Fruit fly (Drosophila melanogaster) whole organism, embryonic: ENCODE measurements around the gene CG13024.
A peak's percentile ranks its signal among the peaks of the same experiment; 100 is the strongest.

ENCODE experiments used
- B-H1 ChIP-seq: fragments of 200-800 bp; sonication (Bioruptor generic); IDR thresholded peaks from 3 replicates; pipeline ENCODE4 v1.3.6; 2022; ENCODE audit warnings: missing biosample characterization, missing genetic modification characterization
- CG10462 ChIP-seq: fragments of 200-800 bp; sonication (Bioruptor generic); optimal IDR thresholded peaks from 2 replicates; lab custom pipeline; 2016; ENCODE audit warnings: missing biosample characterization, missing genetic modification characterization
- CG11093 ChIP-seq: fragments of 200-800 bp; sonication (Bioruptor generic); IDR thresholded peaks from 3 replicates; pipeline ENCODE4 v1.3.6; 2022; ENCODE audit warnings: missing biosample characterization, missing genetic modification characterization
- CG15601 ChIP-seq: fragments of 200-800 bp; sonication (Bioruptor generic); optimal IDR thresholded peaks from 3 replicates; lab custom pipeline; 2019; ENCODE audit warnings: missing biosample characterization, mild to moderate bottlenecking, missing genetic modification characterization, moderate library complexity
- CG15696 ChIP-seq: fragments of 200-800 bp; sonication (Bioruptor generic); optimal IDR thresholded peaks from 2 replicates; lab custom pipeline; 2019; ENCODE audit warnings: missing biosample characterization, mild to moderate bottlenecking, missing genetic modification characterization, moderate library complexity
- CG16863 ChIP-seq: fragments of 200-800 bp; sonication (Bioruptor generic); optimal IDR thresholded peaks from 3 replicates; lab custom pipeline; 2016; ENCODE audit warnings: missing biosample characterization, missing genetic modification characterization
- CG17361 ChIP-seq: fragments of 200-800 bp; sonication (Bioruptor generic); IDR thresholded peaks from 3 replicates; pipeline ENCODE4 v1.3.6; 2022; ENCODE audit warnings: missing biosample characterization, missing genetic modification characterization
- CG17912 ChIP-seq: fragments of 200-800 bp; sonication (Bioruptor generic); optimal IDR thresholded peaks from 2 replicates; lab custom pipeline; 2018; ENCODE audit warnings: missing biosample characterization, mild to moderate bottlenecking, missing genetic modification characterization
- CG18764 ChIP-seq: fragments of 200-800 bp; sonication (Bioruptor generic); optimal IDR thresholded peaks from 3 replicates; lab custom pipeline; 2016; ENCODE audit warnings: missing biosample characterization, missing genetic modification characterization
- CG2712 ChIP-seq: fragments of 200-800 bp; optimal IDR thresholded peaks from 3 replicates; lab custom pipeline; 2019; ENCODE audit warnings: missing biosample characterization, mild to moderate bottlenecking, missing genetic modification characterization, moderate library complexity
- CG3407 ChIP-seq: fragments of 200-800 bp; sonication (Bioruptor generic); optimal IDR thresholded peaks from 2 replicates; lab custom pipeline; 2018; ENCODE audit warnings: missing biosample characterization, mild to moderate bottlenecking, missing genetic modification characterization
- CG6654 ChIP-seq: fragments of 200-800 bp; sonication (Bioruptor generic); optimal IDR thresholded peaks from 2 replicates; lab custom pipeline; 2017; ENCODE audit warnings: missing biosample characterization, mild to moderate bottlenecking, missing genetic modification characterization
- CG6689 ChIP-seq: fragments of 200-800 bp; sonication (Bioruptor generic); IDR thresholded peaks from 2 replicates; pipeline ENCODE4 v1.3.6; 2022; ENCODE audit warnings: missing biosample characterization, missing genetic modification characterization
- CG7745 ChIP-seq: fragments of 200-800 bp; sonication (Bioruptor generic); optimal IDR thresholded peaks from 2 replicates; lab custom pipeline; 2018; ENCODE audit warnings: missing biosample characterization, mild to moderate bottlenecking, missing genetic modification characterization, moderate library complexity
- CG7786 ChIP-seq: fragments of 200-800 bp; sonication (Bioruptor generic); optimal IDR thresholded peaks from 2 replicates; lab custom pipeline; 2016; ENCODE audit warnings: missing biosample characterization, missing genetic modification characterization
- CG8281 ChIP-seq: fragments of 200-800 bp; sonication (Bioruptor generic); optimal IDR thresholded peaks from 2 replicates; lab custom pipeline; 2018; ENCODE audit warnings: missing biosample characterization, mild to moderate bottlenecking, missing genetic modification characterization, moderate library complexity
- CG8388 ChIP-seq: fragments of 200-800 bp; sonication (Bioruptor generic); optimal IDR thresholded peaks from 2 replicates; lab custom pipeline; 2019; ENCODE audit warnings: missing biosample characterization, mild to moderate bottlenecking, missing genetic modification characterization, moderate library complexity
- CG9609 ChIP-seq: fragments of 200-800 bp; sonication (Bioruptor generic); optimal IDR thresholded peaks from 3 replicates; lab custom pipeline; 2016; ENCODE audit warnings: missing biosample characterization, missing genetic modification characterization
- Camta ChIP-seq: fragments of 200-800 bp; sonication (Bioruptor generic); optimal IDR thresholded peaks from 2 replicates; lab custom pipeline; 2016; ENCODE audit warnings: missing biosample characterization, missing genetic modification characterization
- CoRest ChIP-seq: fragments of 200-800 bp; sonication (Bioruptor generic); optimal IDR thresholded peaks from 3 replicates; lab custom pipeline; 2018; ENCODE audit warnings: missing biosample characterization, mild to moderate bottlenecking, missing genetic modification characterization, moderate library complexity
- Dbx ChIP-seq: fragments of 200-800 bp; sonication (Bioruptor generic); IDR thresholded peaks from 3 replicates; pipeline ENCODE4 v1.3.6; 2022; ENCODE audit warnings: missing biosample characterization, missing genetic modification characterization
- Doc3 ChIP-seq: fragments of 200-800 bp; sonication (Bioruptor generic); IDR thresholded peaks from 3 replicates; pipeline ENCODE4 v1.3.6; 2022; ENCODE audit warnings: missing biosample characterization, missing genetic modification characterization; ENCODE audit not compliant: partially characterized antibody
- H15 ChIP-seq: fragments of 200-800 bp; sonication (Bioruptor generic); IDR thresholded peaks from 3 replicates; pipeline ENCODE4 v1.3.6; 2022; ENCODE audit warnings: missing biosample characterization, missing genetic modification characterization
- HmgD ChIP-seq: fragments of 200-800 bp; sonication (Bioruptor generic); optimal IDR thresholded peaks from 3 replicates; lab custom pipeline; 2016; ENCODE audit warnings: missing biosample characterization, missing genetic modification characterization
- Hmr ChIP-seq: fragments of 200-800 bp; sonication (Bioruptor generic); optimal IDR thresholded peaks from 3 replicates; lab custom pipeline; 2017; ENCODE audit warnings: mild to moderate bottlenecking, missing biosample characterization, missing genetic modification reagents, missing genetic modification characterization
- Hsf ChIP-seq: fragments of 200-800 bp; sonication (Bioruptor generic); optimal IDR thresholded peaks from 3 replicates; lab custom pipeline; 2016; ENCODE audit warnings: missing biosample characterization, missing genetic modification characterization
- Jarid2 ChIP-seq: fragments of 200-800 bp; sonication (Bioruptor generic); optimal IDR thresholded peaks from 3 replicates; lab custom pipeline; 2017; ENCODE audit warnings: mild to moderate bottlenecking, missing biosample characterization, missing genetic modification reagents, missing genetic modification characterization
- Lpt ChIP-seq: fragments of >200 bp; optimal IDR thresholded peaks from 2 replicates; lab custom pipeline; 2018; ENCODE audit warnings: missing biosample characterization, missing genetic modification characterization
- MBD-R2 ChIP-seq: fragments of 200-800 bp; sonication (Bioruptor generic); IDR thresholded peaks from 2 replicates; pipeline ENCODE4 v1.3.6; 2022; ENCODE audit warnings: missing biosample characterization, missing genetic modification characterization
- Myb ChIP-seq: fragments of 200-800 bp; sonication (Bioruptor generic); optimal IDR thresholded peaks from 2 replicates; lab custom pipeline; 2016; ENCODE audit warnings: missing biosample characterization, missing genetic modification characterization
- NfI ChIP-seq: fragments of 200-800 bp; sonication (Bioruptor generic); optimal IDR thresholded peaks from 3 replicates; lab custom pipeline; 2018; ENCODE audit warnings: missing biosample characterization, mild to moderate bottlenecking, missing genetic modification characterization, moderate library complexity
- ac ChIP-seq: fragments of 200-800 bp; sonication (Bioruptor generic); optimal IDR thresholded peaks from 3 replicates; lab custom pipeline; 2017; ENCODE audit warnings: missing biosample characterization, mild to moderate bottlenecking, missing genetic modification characterization
- aop ChIP-seq: fragments of 200-800 bp; sonication (Bioruptor generic); IDR thresholded peaks from 2 replicates; pipeline ENCODE4 v1.3.6; 2022; ENCODE audit warnings: missing biosample characterization, missing genetic modification characterization
- az2 ChIP-seq: fragments of 200-800 bp; sonication (Bioruptor generic); optimal IDR thresholded peaks from 3 replicates; lab custom pipeline; 2016; ENCODE audit warnings: missing biosample characterization, missing genetic modification characterization
- bab2 ChIP-seq: fragments of 200-800 bp; sonication (Bioruptor generic); optimal IDR thresholded peaks from 2 replicates; lab custom pipeline; 2016; ENCODE audit warnings: missing biosample characterization, missing genetic modification characterization
- bcd ChIP-seq: fragments of 200-800 bp; sonication (Bioruptor generic); optimal IDR thresholded peaks from 2 replicates; lab custom pipeline; 2017; ENCODE audit warnings: missing biosample characterization, mild to moderate bottlenecking, missing genetic modification characterization
- chif ChIP-seq, 2 experiments: fragments of 200-800 bp; sonication (Bioruptor generic); optimal IDR thresholded peaks; 3 replicates each; lab custom pipeline; 2016; ENCODE audit warnings: missing biosample characterization in 2 of 2, missing genetic modification characterization in 2 of 2
- disco-r ChIP-seq: fragments of 200-800 bp; sonication (Bioruptor generic); optimal IDR thresholded peaks from 2 replicates; lab custom pipeline; 2016; ENCODE audit warnings: missing biosample characterization, missing genetic modification characterization
- dpn ChIP-seq, 2 experiments: fragments of 200-800 bp; sonication (Bioruptor generic); optimal IDR thresholded peaks; 3 replicates each; lab custom pipeline; 2016; ENCODE audit warnings: missing biosample characterization in 2 of 2, missing genetic modification characterization in 2 of 2
- emc ChIP-seq: fragments of 200-800 bp; sonication (Bioruptor generic); optimal IDR thresholded peaks from 2 replicates; lab custom pipeline; 2016; ENCODE audit warnings: missing biosample characterization, missing genetic modification characterization
- kah ChIP-seq: fragments of 200-800 bp; sonication (Bioruptor generic); optimal IDR thresholded peaks from 2 replicates; lab custom pipeline; 2018; ENCODE audit warnings: missing biosample characterization, mild to moderate bottlenecking, missing genetic modification characterization
- lmd ChIP-seq: fragments of 200-800 bp; sonication (Bioruptor generic); IDR thresholded peaks from 2 replicates; pipeline ENCODE4 v1.3.6; 2022; ENCODE audit warnings: missing biosample characterization, missing genetic modification characterization
- phol ChIP-seq: fragments of 200-800 bp; sonication (Bioruptor generic); optimal IDR thresholded peaks from 3 replicates; lab custom pipeline; 2018; ENCODE audit warnings: missing biosample characterization, mild to moderate bottlenecking, missing genetic modification characterization, moderate library complexity
- sim ChIP-seq: fragments of 200-800 bp; sonication (Bioruptor generic); IDR thresholded peaks from 2 replicates; pipeline ENCODE4 v1.3.6; 2022; ENCODE audit warnings: missing biosample characterization, missing genetic modification characterization
- slp2 ChIP-seq: fragments of 200-800 bp; sonication (Bioruptor generic); optimal IDR thresholded peaks from 2 replicates; lab custom pipeline; 2016; ENCODE audit warnings: missing biosample characterization, missing genetic modification characterization
- sna ChIP-seq: fragments of 200-800 bp; sonication (Bioruptor generic); IDR thresholded peaks from 2 replicates; pipeline ENCODE4 v1.3.6; 2022; ENCODE audit warnings: missing biosample characterization, missing genetic modification characterization; ENCODE audit not compliant: partially characterized antibody
- sug ChIP-seq: fragments of 200-800 bp; optimal IDR thresholded peaks from 2 replicates; lab custom pipeline; 2019; ENCODE audit warnings: missing biosample characterization, mild to moderate bottlenecking, missing genetic modification characterization, moderate library complexity
- toy ChIP-seq: fragments of 200-800 bp; sonication (Bioruptor generic); IDR thresholded peaks from 2 replicates; pipeline ENCODE4 v1.3.6; 2022; ENCODE audit warnings: missing biosample characterization, missing genetic modification characterization
- twi ChIP-seq: fragments of 200-800 bp; optimal IDR thresholded peaks from 2 replicates; lab custom pipeline; 2019; ENCODE audit warnings: missing biosample characterization, mild to moderate bottlenecking, missing genetic modification characterization, moderate library complexity
- tx ChIP-seq: fragments of 200-800 bp; sonication (Bioruptor generic); optimal IDR thresholded peaks from 2 replicates; lab custom pipeline; 2016; ENCODE audit warnings: missing biosample characterization, missing genetic modification characterization
- zen ChIP-seq: fragments of 200-800 bp; sonication (Bioruptor generic); optimal IDR thresholded peaks from 3 replicates; lab custom pipeline; 2018; ENCODE audit warnings: missing biosample characterization, mild to moderate bottlenecking, missing genetic modification characterization, moderate library complexity

The CG13024 gene

dm6 chr3L:16782218-16782763 lies 46.6 kb downstream of the CG13024 start (continued):
- TF ChIP-seq CG8281 (tag; lab: Kevin White, UChicago) (no peak), CG6689 (peak; percentile 77), sim (peak; percentile 21; the same call in 1 of the 2 replicates), CG15696 (tag; lab: Kevin White, UChicago) (peak; percentile 29), CG17361 (no peak; the same call in none of the 3 replicates), CG11093 (GFP tag; lab: Robert Waterston, UW) (peak; percentile 64; the same call in 1 of the 3 replicates), B-H1 (GFP tag; lab: Robert Waterston, UW) (no peak; the same call in 2 of the 3 replicates), kah (GFP tag; lab: Kevin White, UChicago) (peak; percentile 14), CG2712 (tag; lab: Kevin White, UChicago) (peak; percentile 83), lmd (GFP tag; lab: Robert Waterston, UW) (peak; percentile 74), Myb (GFP tag; lab: Kevin White, UChicago) (no peak), Doc3 (GFP tag; lab: Robert Waterston, UW) (no peak), CG10462 (peak; percentile 35), toy (GFP tag; lab: Robert Waterston, UW) (no peak), MBD-R2 (GFP tag; lab: Robert Waterston, UW) (no peak; the same call in 1 of the 2 replicates), az2 (GFP tag; lab: Kevin White, UChicago) (peak; percentile 70), Lpt (no peak), Jarid2 (GFP tag; lab: Kevin White, UChicago) (peak; percentile 42), NfI (GFP tag; lab: Kevin White, UChicago) (peak; percentile 51), H15 (GFP tag; lab: Robert Waterston, UW) (peak; percentile 62), bcd (GFP tag; lab: Kevin White, UChicago) (peak; percentile 75), CG7745 (tag; lab: Kevin White, UChicago) (no peak), dpn (GFP tag; optimal IDR thresholded peaks at IDR 0.05; lab: Kevin White, UChicago) (peak; percentile 66 to 69), CG6654 (peak; percentile 63), Hmr (GFP tag; lab: Kevin White, UChicago) (peak; percentile 73), CG7786 (GFP tag; lab: Kevin White, UChicago) (peak; percentile 39), twi (no peak), CG16863 (GFP tag; lab: Kevin White, UChicago) (peak; percentile 64), slp2 (peak; percentile 27), phol (peak; percentile 83), aop (GFP tag; lab: Robert Waterston, UW) (no peak), disco-r (GFP tag; lab: Kevin White, UChicago) (peak; percentile 36), HmgD (GFP tag; lab: Kevin White, UChicago) (no peak), Camta (peak; percentile 45), CG18764 (GFP tag; lab: Kevin White, UChicago) (peak; percentile 54), chif (GFP tag; optimal IDR thresholded peaks at IDR 0.05; lab: Kevin White, UChicago) (peak; percentile 69 to 76), sug (tag; lab: Kevin White, UChicago) (no peak), emc (GFP tag; lab: Kevin White, UChicago) (no peak), sna (no peak), CG15601 (tag; lab: Kevin White, UChicago) (peak; percentile 56), bab2 (GFP tag; lab: Kevin White, UChicago) (peak; percentile 83), tx (peak; percentile 50), zen (tag; lab: Kevin White, UChicago) (peak; percentile 60), Dbx (GFP tag; lab: Robert Waterston, UW) (peak; percentile 68; the same call in 2 of the 3 replicates), CG8388 (GFP tag; lab: Kevin White, UChicago) (peak; percentile 72), ac (GFP tag; lab: Kevin White, UChicago) (peak; percentile 5), CG9609 (GFP tag; lab: Kevin White, UChicago) (peak; percentile 36), CG3407 (GFP tag; lab: Kevin White, UChicago) (no peak), CG17912 (no peak), CoRest (tag; lab: Kevin White, UChicago) (peak; percentile 67), Hsf (peak; percentile 74)
